Worm (Caenorhabditis elegans): ENCODE results near the gene gcy-7.
"Not testable (repeated sequence)": the region's sequence is repeated elsewhere in the genome, so short reads cannot be mapped to it uniquely, and the experiment has no call there.

Gene gcy-7

ce11 chrV:8387056-8387455 is at the start of gene gcy-7:
Gene gcy-7, plus strand, starts transcription at chrV:8387356.
- no peak for TF ChIP-seq unc-62 (GFP tag; optimal IDR thresholded peaks at IDR 0.05)

ce11 chrV:8340924-8341323 is 46.2 kb upstream of the gcy-7 start, which contains the start of gene C08D8.7:
Gene C08D8.7, plus strand, starts transcription at chrV:8341224.
- not testable (repeated sequence) for TF ChIP-seq unc-62 (GFP tag; optimal IDR thresholded peaks at IDR 0.05)

- TF ChIP-seq unc-62 (GFP tag; optimal IDR thresholded peaks at IDR 0.05): no peak
These were observed 44.7 kb upstream of the gcy-7 start for ce11 chrV:8342416-8342815.

- no peak for TF ChIP-seq unc-62 (GFP tag; optimal IDR thresholded peaks at IDR 0.05)
These were observed 41.7 kb upstream of the gcy-7 start, which contains the start of gene C08D8.1 for ce11 chrV:8345436-8345835. Gene C08D8.1, plus strand, starts transcription at chrV:8345759.

ce11 chrV:8348959-8349389 is 38.2 kb upstream of the gcy-7 start:
- TF ChIP-seq unc-62 (GFP tag; optimal IDR thresholded peaks at IDR 0.05): no peak

- TF ChIP-seq unc-62 (GFP tag; optimal IDR thresholded peaks at IDR 0.05): no peak
These were observed 37.2 kb upstream of the gcy-7 start for ce11 chrV:8349950-8350349.

- no peak for TF ChIP-seq unc-62 (GFP tag; optimal IDR thresholded peaks at IDR 0.05)
These were observed 35.8 kb upstream of the gcy-7 start, which contains the start of gene srsx-22 for ce11 chrV:8351371-8351770. Gene srsx-22, plus strand, starts transcription at chrV:8351671.

ce11 chrV:8355435-8356212 is 31.5 kb upstream of the gcy-7 start, which contains the start of gene mom-2:
Gene mom-2, plus strand, starts transcription at chrV:8355988.
- no peak for TF ChIP-seq unc-62 (GFP tag; optimal IDR thresholded peaks at IDR 0.05)

- no peak for TF ChIP-seq unc-62 (GFP tag; optimal IDR thresholded peaks at IDR 0.05)
These were observed 29.4 kb upstream of the gcy-7 start for ce11 chrV:8357756-8358155.

ce11 chrV:8358702-8359101 is 28.5 kb upstream of the gcy-7 start:
- no peak for TF ChIP-seq unc-62 (GFP tag; optimal IDR thresholded peaks at IDR 0.05)

ce11 chrV:8359113-8359564 is 28.0 kb upstream of the gcy-7 start, which contains the start of gene mpdu-1:
Gene mpdu-1, minus strand, starts transcription at chrV:8359163.
- TF ChIP-seq unc-62 (GFP tag; optimal IDR thresholded peaks at IDR 0.05): no peak

ce11 chrV:8359792-8360191 is 27.4 kb upstream of the gcy-7 start, which contains the start of gene F38E1.6:
Gene F38E1.6, plus strand, starts transcription at chrV:8360092.
- TF ChIP-seq unc-62 (GFP tag; optimal IDR thresholded peaks at IDR 0.05): no peak

- no peak for TF ChIP-seq unc-62 (GFP tag; optimal IDR thresholded peaks at IDR 0.05)
These were observed 16.5 kb upstream of the gcy-7 start, which contains the start of gene gpa-2 for ce11 chrV:8370705-8371104. Gene gpa-2, plus strand, starts transcription at chrV:8371005.

ce11 chrV:8375419-8375818 is 11.7 kb upstream of the gcy-7 start, which contains the start of gene F38E1.10:
Gene F38E1.10, minus strand, starts transcription at chrV:8375519.
- no peak for TF ChIP-seq unc-62 (GFP tag; optimal IDR thresholded peaks at IDR 0.05)

ce11 chrV:8375849-8376248 is 11.3 kb upstream of the gcy-7 start, which contains the start of gene F38E1.3:
Gene F38E1.3, plus strand, starts transcription at chrV:8376149.
- TF ChIP-seq unc-62 (GFP tag; optimal IDR thresholded peaks at IDR 0.05): no peak

ce11 chrV:8379206-8379605 is 8.0 kb upstream of the gcy-7 start, which contains the start of gene F52E1.5:
Gene F52E1.5, plus strand, starts transcription at chrV:8379506.
- no peak for TF ChIP-seq unc-62 (GFP tag; optimal IDR thresholded peaks at IDR 0.05)

ce11 chrV:8380076-8380475 is 7.1 kb upstream of the gcy-7 start:
- no peak for TF ChIP-seq unc-62 (GFP tag; optimal IDR thresholded peaks at IDR 0.05)

Measured in whole organism, dauer.